Worm (Caenorhabditis elegans) whole organism, L1 larva: ENCODE measurements around the gene F18F11.4.
A peak's percentile ranks its signal among the peaks of the same experiment; 100 is the strongest.

Experiments
- F16B12.6 ChIP-seq: fragments of 150-350 bp; optimal IDR thresholded peaks from 2 replicates; lab custom pipeline; 2014; ENCODE audit warnings: missing biosample characterization, missing genetic modification characterization
- Y116A8C.19 ChIP-seq: sonication (generic microtip); optimal IDR thresholded peaks from 2 replicates; lab custom pipeline; 2016; ENCODE audit warnings: missing compliant biosample characterization, missing genetic modification characterization, borderline replicate concordance
- aha-1 ChIP-seq: fragments of 150-350 bp; optimal IDR thresholded peaks from 2 replicates; lab custom pipeline; 2014; ENCODE audit warnings: missing biosample characterization, missing genetic modification characterization
- blmp-1 ChIP-seq: fragments of 150-350 bp; optimal IDR thresholded peaks from 2 replicates; lab custom pipeline; 2014; ENCODE audit warnings: missing biosample characterization, missing genetic modification characterization
- ces-1 ChIP-seq: fragments of 150-350 bp; optimal IDR thresholded peaks from 2 replicates; lab custom pipeline; 2014; ENCODE audit warnings: missing biosample characterization, missing genetic modification reagents, missing genetic modification characterization
- dpl-1 ChIP-seq, 3 experiments: fragments of 150-350 bp in 2 of 3; sonication (generic microtip) in 1 of 3; optimal IDR thresholded peaks; 2 replicates each; lab custom pipeline; 2014 to 2017; ENCODE audit warnings: missing biosample characterization in 3 of 3, missing genetic modification characterization in 3 of 3, missing genetic modification reagents in 3 of 3
- efl-1 ChIP-seq, 4 experiments: fragments of 150-350 bp; optimal IDR thresholded peaks in 3 of 4; peaks in 1 of 4; 1 replicate in 1 of 4; 2 replicates in 3 of 4; lab custom pipeline; 2014; ENCODE audit warnings: missing biosample characterization in 2 of 4, missing genetic modification characterization in 2 of 4, missing genetic modification reagents in 2 of 4
- efl-3 ChIP-seq: fragments of 200-800 bp; sonication (Bioruptor generic); optimal IDR thresholded peaks from 2 replicates; lab custom pipeline; 2018; ENCODE audit warnings: mild to moderate bottlenecking, missing genetic modification characterization, missing compliant biosample characterization
- elt-2 ChIP-seq: sonication (generic microtip); optimal IDR thresholded peaks from 2 replicates; lab custom pipeline; 2016; ENCODE audit warnings: missing genetic modification characterization, mild to moderate bottlenecking, inconsistent platforms, missing compliant biosample characterization, missing genetic modification reagents
- elt-3 ChIP-seq, 6 experiments: fragments of 150-350 bp in 1 of 6; sonication (generic microtip); optimal IDR thresholded peaks; 2 replicates each; lab custom pipeline; 2017 to 2018; ENCODE audit warnings: missing biosample characterization in 6 of 6, missing genetic modification characterization in 6 of 6, inconsistent platforms in 1 of 6
- fkh-4 ChIP-seq: sonication (generic microtip); optimal IDR thresholded peaks from 2 replicates; lab custom pipeline; 2016; ENCODE audit warnings: missing compliant biosample characterization, missing genetic modification characterization, borderline replicate concordance
- hpl-2 ChIP-seq: fragments of 150-350 bp; optimal IDR thresholded peaks from 2 replicates; lab custom pipeline; 2014; ENCODE audit warnings: missing biosample characterization, missing genetic modification reagents, missing genetic modification characterization
- jun-1 ChIP-seq: fragments of 150-350 bp; optimal IDR thresholded peaks from 2 replicates; lab custom pipeline; 2014; ENCODE audit warnings: missing biosample characterization, missing genetic modification reagents, missing genetic modification characterization
- lin-13 ChIP-seq: fragments of 150-350 bp; optimal IDR thresholded peaks from 2 replicates; lab custom pipeline; 2014; ENCODE audit warnings: missing biosample characterization, missing genetic modification reagents, missing genetic modification characterization
- lin-14 ChIP-seq: fragments of 200-800 bp; sonication (Bioruptor generic); optimal IDR thresholded peaks from 2 replicates; lab custom pipeline; 2018; ENCODE audit warnings: mild to moderate bottlenecking, missing genetic modification characterization, moderate library complexity, missing compliant biosample characterization
- lin-35 ChIP-seq, 2 experiments: fragments of 150-350 bp; optimal IDR thresholded peaks; 2 replicates each; lab custom pipeline; 2014; ENCODE audit warnings: missing biosample characterization in 2 of 2, missing genetic modification characterization in 2 of 2, missing genetic modification reagents in 2 of 2
- lsy-2 ChIP-seq, 2 experiments: fragments of 150-350 bp; optimal IDR thresholded peaks; 2 replicates each; lab custom pipeline; 2014; ENCODE audit warnings: missing biosample characterization in 2 of 2, missing genetic modification characterization in 2 of 2
- mdl-1 ChIP-seq, 2 experiments: fragments of 150-350 bp; optimal IDR thresholded peaks; 2 replicates each; lab custom pipeline; 2014 to 2017; ENCODE audit warnings: missing biosample characterization in 2 of 2, missing genetic modification characterization in 2 of 2, inconsistent platforms in 1 of 2
- nhr-12 ChIP-seq: sonication (generic microtip); optimal IDR thresholded peaks from 2 replicates; lab custom pipeline; 2017; ENCODE audit warnings: missing biosample characterization, missing genetic modification characterization
- nhr-19 ChIP-seq: fragments of 200-800 bp; sonication (Bioruptor generic); conservative IDR thresholded peaks from 2 replicates; pipeline ENCODE4 v1.3.6; 2022; ENCODE audit warnings: missing genetic modification characterization, missing compliant biosample characterization
- nhr-20 ChIP-seq: sonication (generic microtip); optimal IDR thresholded peaks from 2 replicates; lab custom pipeline; 2016; ENCODE audit warnings: mild to moderate bottlenecking, missing genetic modification characterization, missing compliant biosample characterization
- nhr-47 ChIP-seq: sonication (generic microtip); optimal IDR thresholded peaks from 2 replicates; lab custom pipeline; 2016; ENCODE audit warnings: mild to moderate bottlenecking, missing genetic modification characterization, moderate library complexity, missing compliant biosample characterization
- nhr-71 ChIP-seq: sonication (generic microtip); optimal IDR thresholded peaks from 2 replicates; lab custom pipeline; 2016; ENCODE audit warnings: mild to moderate bottlenecking, missing genetic modification characterization, moderate library complexity, missing compliant biosample characterization
- nhr-84 ChIP-seq: sonication (generic microtip); optimal IDR thresholded peaks from 2 replicates; lab custom pipeline; 2017; ENCODE audit warnings: missing biosample characterization, missing genetic modification characterization
- nhr-85 ChIP-seq: sonication (generic microtip); peaks from one replicate; lab custom pipeline; 2016; ENCODE audit warnings: missing genetic modification characterization, inconsistent platforms, missing compliant biosample characterization
- nhr-90 ChIP-seq: sonication (generic microtip); optimal IDR thresholded peaks from 2 replicates; lab custom pipeline; 2016; ENCODE audit warnings: mild to moderate bottlenecking, missing genetic modification characterization, missing compliant biosample characterization; ENCODE audit not compliant: poor library complexity
- pax-3 ChIP-seq: fragments of 200-800 bp; sonication (Bioruptor generic); optimal IDR thresholded peaks from 2 replicates; lab custom pipeline; 2018; ENCODE audit warnings: mild to moderate bottlenecking, missing genetic modification characterization, moderate library complexity, missing compliant biosample characterization
- pqm-1 ChIP-seq: sonication (generic microtip); optimal IDR thresholded peaks from 3 replicates; lab custom pipeline; 2017; ENCODE audit warnings: missing biosample characterization, missing genetic modification characterization
- snpc-4 ChIP-seq: fragments of 150-350 bp; optimal IDR thresholded peaks from 2 replicates; lab custom pipeline; 2014; ENCODE audit warnings: missing biosample characterization, missing genetic modification characterization
- snu-23 ChIP-seq: sonication (generic microtip); optimal IDR thresholded peaks from 2 replicates; lab custom pipeline; 2016; ENCODE audit warnings: missing genetic modification characterization, missing compliant biosample characterization
- tbx-2 ChIP-seq: sonication (generic microtip); optimal IDR thresholded peaks from 2 replicates; lab custom pipeline; 2016; ENCODE audit warnings: missing genetic modification characterization, missing compliant biosample characterization
- tlp-1 ChIP-seq: fragments of 150-350 bp; optimal IDR thresholded peaks from 2 replicates; lab custom pipeline; 2014; ENCODE audit warnings: missing biosample characterization, missing genetic modification characterization
- unc-98 ChIP-seq: fragments of 200-800 bp; sonication (Bioruptor generic); IDR thresholded peaks from 2 replicates; pipeline ENCODE4 v1.3.6; 2022; ENCODE audit warnings: missing genetic modification characterization, missing compliant biosample characterization

Gene F18F11.4

ce11 chrIV:293163-293755 is 37.4 kb upstream of the F18F11.4 start:
- TF ChIP-seq nhr-12 = no peak
- TF ChIP-seq efl-1 (optimal IDR thresholded peaks at IDR 0.05; lab: Kevin White, UChicago) = no peak
- peak in 1 of 2 experiments; percentile 79 for TF ChIP-seq efl-1 (GFP tag; optimal IDR thresholded peaks at IDR 0.05 in 1 of 2; lab: Kevin White, UChicago)
- TF ChIP-seq nhr-85 (tag; lab: Kevin White, UChicago) = peak; percentile 77
- TF ChIP-seq elt-2 = peak; percentile 10

ce11 chrIV:293995-294700 is 36.5 kb upstream of the F18F11.4 start:
- TF ChIP-seq lin-35 (GFP tag; optimal IDR thresholded peaks at IDR 0.05; lab: Kevin White, UChicago) (no peak), efl-1 (optimal IDR thresholded peaks at IDR 0.05; lab: Kevin White, UChicago) (no peak), efl-1 (GFP tag; optimal IDR thresholded peaks at IDR 0.05 in 1 of 2; lab: Kevin White, UChicago) (peak in 1 of 2 experiments; percentile 93), nhr-84 (tag; lab: Kevin White, UChicago) (no peak), snu-23 (GFP tag; lab: Kevin White, UChicago) (no peak), nhr-85 (tag; lab: Kevin White, UChicago) (peak; percentile 51), aha-1 (tag; lab: Kevin White, UChicago) (no peak), F16B12.6 (tag; lab: Kevin White, UChicago) (no peak), blmp-1 (tag; lab: Kevin White, UChicago) (no peak)
- TF ChIP-seq, all 84 proteins: peak for 2

- TF ChIP-seq tbx-2 (tag; lab: Kevin White, UChicago) (peak; percentile 1), blmp-1 (tag; lab: Kevin White, UChicago) (peak; percentile 39), unc-98 (GFP tag; lab: Robert Waterston, UW) (no peak), snu-23 (GFP tag; lab: Kevin White, UChicago) (peak; percentile 23), dpl-1 (GFP tag; optimal IDR thresholded peaks at IDR 0.05; lab: Kevin White, UChicago) (peak in 1 of 3 experiments; percentile 3), hpl-2 (no peak), pqm-1 (tag; lab: Kevin White, UChicago) (no peak), ces-1 (no peak), efl-3 (no peak), nhr-47 (no peak), nhr-71 (tag; lab: Kevin White, UChicago) (peak; percentile 38), nhr-85 (tag; lab: Kevin White, UChicago) (peak; percentile 33), nhr-20 (tag; lab: Kevin White, UChicago) (peak; percentile 29), tlp-1 (tag; lab: Kevin White, UChicago) (no peak), elt-3 (tag; optimal IDR thresholded peaks at IDR 0.05; lab: Kevin White, UChicago) (peak in 2 of 6 experiments; percentile 37 to 46), Y116A8C.19 (tag; lab: Kevin White, UChicago) (no peak), mdl-1 (tag; optimal IDR thresholded peaks at IDR 0.05; lab: Kevin White, UChicago) (peak in 1 of 2 experiments; percentile 61), nhr-90 (tag; lab: Kevin White, UChicago) (peak; percentile 27), F16B12.6 (tag; lab: Kevin White, UChicago) (no peak), lin-14 (GFP tag; lab: Kevin White, UChicago) (peak; percentile 53)
These were observed 35.9 kb upstream of the F18F11.4 start for ce11 chrIV:294737-295136.

ce11 chrIV:295734-296201 is 34.9 kb upstream of the F18F11.4 start:
- TF ChIP-seq nhr-85 (tag; lab: Kevin White, UChicago) (no peak), efl-1 (optimal IDR thresholded peaks at IDR 0.05; lab: Kevin White, UChicago) (no peak), efl-1 (GFP tag; optimal IDR thresholded peaks at IDR 0.05 in 1 of 2; lab: Kevin White, UChicago) (peak in 1 of 2 experiments; percentile 70), Y116A8C.19 (tag; lab: Kevin White, UChicago) (no peak), nhr-90 (tag; lab: Kevin White, UChicago) (peak; percentile 47), jun-1 (tag; lab: Kevin White, UChicago) (peak; percentile 20), nhr-71 (tag; lab: Kevin White, UChicago) (peak; percentile 70), elt-3 (tag; optimal IDR thresholded peaks at IDR 0.05; lab: Kevin White, UChicago) (peak in 2 of 6 experiments; percentile 37 to 45), snpc-4 (no peak), snu-23 (GFP tag; lab: Kevin White, UChicago) (peak; percentile 34), nhr-20 (tag; lab: Kevin White, UChicago) (peak; percentile 70), elt-2 (peak; percentile 81), mdl-1 (tag; optimal IDR thresholded peaks at IDR 0.05; lab: Kevin White, UChicago) (peak in 1 of 2 experiments; percentile 54), tbx-2 (tag; lab: Kevin White, UChicago) (peak; percentile 28), nhr-47 (peak; percentile 2), lin-35 (GFP tag; optimal IDR thresholded peaks at IDR 0.05; lab: Kevin White, UChicago) (peak in 1 of 2 experiments; percentile 76), pax-3 (tag; lab: Kevin White, UChicago) (peak; percentile 18), lin-13 (GFP tag; lab: Kevin White, UChicago) (peak; percentile 1), lin-14 (GFP tag; lab: Kevin White, UChicago) (peak; percentile 46), lsy-2 (tag; optimal IDR thresholded peaks at IDR 0.05; lab: Kevin White, UChicago) (no peak), fkh-4 (tag; lab: Kevin White, UChicago) (no peak), dpl-1 (GFP tag; optimal IDR thresholded peaks at IDR 0.05; lab: Kevin White, UChicago) (peak in 1 of 3 experiments; percentile 49), nhr-19 (GFP tag; lab: Robert Waterston, UW) (peak; percentile 46; the same call in 1 of the 2 replicates)
- TF ChIP-seq, all 84 proteins: peak for 17
